Fruit fly (Drosophila melanogaster) whole organism, embryonic: ENCODE measurements around the gene CG15170.

Source experiments
- B-H2 ChIP-seq: fragments of 200-800 bp; sonication (Bioruptor generic); optimal IDR thresholded peaks from 2 replicates; lab custom pipeline; 2018; ENCODE audit warnings: missing biosample characterization, mild to moderate bottlenecking, missing genetic modification characterization
- Bteb2 ChIP-seq: fragments of 200-800 bp; sonication (Bioruptor generic); optimal IDR thresholded peaks from 2 replicates; lab custom pipeline; 2016; ENCODE audit warnings: missing biosample characterization, missing genetic modification characterization
- CG11398 ChIP-seq: fragments of 200-800 bp; sonication (Bioruptor generic); optimal IDR thresholded peaks from 2 replicates; lab custom pipeline; 2016; ENCODE audit warnings: missing biosample characterization, missing genetic modification characterization
- CG12236 ChIP-seq: fragments of 200-800 bp; sonication (Bioruptor generic); optimal IDR thresholded peaks from 2 replicates; lab custom pipeline; 2016; ENCODE audit warnings: missing biosample characterization, missing genetic modification characterization
- CG13123 ChIP-seq: fragments of 200-800 bp; sonication (Bioruptor generic); optimal IDR thresholded peaks from 2 replicates; lab custom pipeline; 2016; ENCODE audit warnings: missing biosample characterization, missing genetic modification characterization
- CG16863 ChIP-seq: fragments of 200-800 bp; sonication (Bioruptor generic); optimal IDR thresholded peaks from 3 replicates; lab custom pipeline; 2016; ENCODE audit warnings: missing biosample characterization, missing genetic modification characterization
- CG17385 ChIP-seq: fragments of 200-800 bp; sonication (Bioruptor generic); optimal IDR thresholded peaks from 3 replicates; lab custom pipeline; 2018; ENCODE audit warnings: missing biosample characterization, mild to moderate bottlenecking, missing genetic modification characterization
- CG3163 ChIP-seq: fragments of 200-800 bp; sonication (Bioruptor generic); optimal IDR thresholded peaks from 3 replicates; lab custom pipeline; 2016; ENCODE audit warnings: missing biosample characterization, missing genetic modification characterization
- CG32772 ChIP-seq: fragments of 200-800 bp; sonication (Bioruptor generic); IDR thresholded peaks from 2 replicates; pipeline ENCODE4 v1.3.6; 2022; ENCODE audit warnings: missing biosample characterization, missing genetic modification characterization
- CG6791 ChIP-seq: fragments of 200-800 bp; sonication (Bioruptor generic); IDR thresholded peaks from 3 replicates; pipeline ENCODE4 v1.3.6; 2022; ENCODE audit warnings: missing biosample characterization, missing genetic modification characterization; ENCODE audit not compliant: partially characterized antibody
- CG7556 ChIP-seq: fragments of 200-800 bp; sonication (Bioruptor generic); optimal IDR thresholded peaks from 2 replicates; lab custom pipeline; 2017; ENCODE audit warnings: missing biosample characterization, mild to moderate bottlenecking, missing genetic modification characterization
- CG8944 ChIP-seq: fragments of 200-800 bp; sonication (Bioruptor generic); optimal IDR thresholded peaks from 3 replicates; lab custom pipeline; 2016; ENCODE audit warnings: missing biosample characterization, missing genetic modification characterization
- CG9932 ChIP-seq: fragments of 200-800 bp; sonication (Bioruptor generic); IDR thresholded peaks from 2 replicates; pipeline ENCODE4 v1.3.6; 2022; ENCODE audit warnings: missing biosample characterization, missing genetic modification characterization
- D ChIP-seq, 2 experiments: fragments of 200-800 bp in 1 of 2; fragments of >200 bp in 1 of 2; sonication (Bioruptor generic) in 1 of 2; optimal IDR thresholded peaks; 2 replicates in 1 of 2; 3 replicates in 1 of 2; lab custom pipeline; 2017; ENCODE audit warnings: mild to moderate bottlenecking in 1 of 2, missing biosample characterization in 1 of 2, missing genetic modification characterization in 1 of 2, missing genetic modification reagents in 1 of 2
- Deaf1 ChIP-seq: fragments of 200-800 bp; optimal IDR thresholded peaks from 3 replicates; lab custom pipeline; 2019; ENCODE audit warnings: missing biosample characterization, mild to moderate bottlenecking, missing genetic modification characterization, moderate library complexity
- Drgx ChIP-seq: fragments of 200-800 bp; sonication (Bioruptor generic); IDR thresholded peaks from 2 replicates; pipeline ENCODE4 v1.3.6; 2022; ENCODE audit warnings: missing biosample characterization, missing genetic modification characterization
- Hey ChIP-seq: fragments of 200-800 bp; sonication (Bioruptor generic); optimal IDR thresholded peaks from 3 replicates; lab custom pipeline; 2018; ENCODE audit warnings: missing biosample characterization, mild to moderate bottlenecking, missing genetic modification characterization
- HmgD ChIP-seq: fragments of 200-800 bp; sonication (Bioruptor generic); optimal IDR thresholded peaks from 3 replicates; lab custom pipeline; 2016; ENCODE audit warnings: missing biosample characterization, missing genetic modification characterization
- Hmr ChIP-seq: fragments of 200-800 bp; sonication (Bioruptor generic); optimal IDR thresholded peaks from 3 replicates; lab custom pipeline; 2017; ENCODE audit warnings: mild to moderate bottlenecking, missing biosample characterization, missing genetic modification reagents, missing genetic modification characterization
- Max ChIP-seq: fragments of 200-800 bp; sonication (Bioruptor generic); optimal IDR thresholded peaks from 2 replicates; lab custom pipeline; 2016; ENCODE audit warnings: missing biosample characterization, mild to moderate bottlenecking, missing genetic modification characterization
- Six4 ChIP-seq: fragments of 200-800 bp; sonication (Bioruptor generic); optimal IDR thresholded peaks from 2 replicates; lab custom pipeline; 2016; ENCODE audit warnings: missing biosample characterization, missing genetic modification characterization
- TFAM ChIP-seq: fragments of 200-800 bp; sonication (Bioruptor generic); optimal IDR thresholded peaks from 2 replicates; lab custom pipeline; 2017; ENCODE audit warnings: missing biosample characterization, missing genetic modification characterization, inconsistent platforms
- Xrp1 ChIP-seq: fragments of 200-800 bp; sonication (Bioruptor generic); IDR thresholded peaks from 2 replicates; pipeline ENCODE4 v1.3.6; 2022; ENCODE audit warnings: missing biosample characterization, missing genetic modification characterization
- ap ChIP-seq: fragments of 200-800 bp; sonication (Bioruptor generic); IDR thresholded peaks from 2 replicates; pipeline ENCODE4 v1.3.6; 2022; ENCODE audit warnings: missing biosample characterization, missing genetic modification characterization
- az2 ChIP-seq: fragments of 200-800 bp; sonication (Bioruptor generic); optimal IDR thresholded peaks from 3 replicates; lab custom pipeline; 2016; ENCODE audit warnings: missing biosample characterization, missing genetic modification characterization
- bbx ChIP-seq: fragments of 200-800 bp; sonication (Bioruptor generic); IDR thresholded peaks from 2 replicates; pipeline ENCODE4 v1.3.6; 2022; ENCODE audit warnings: missing biosample characterization, missing genetic modification characterization; ENCODE audit not compliant: partially characterized antibody
- bigmax ChIP-seq: fragments of 200-800 bp; sonication (Bioruptor generic); optimal IDR thresholded peaks from 2 replicates; lab custom pipeline; 2018; ENCODE audit warnings: missing biosample characterization, mild to moderate bottlenecking, missing genetic modification characterization
- cwo ChIP-seq: fragments of 200-800 bp; sonication (Bioruptor generic); optimal IDR thresholded peaks from 3 replicates; lab custom pipeline; 2017; ENCODE audit warnings: missing biosample characterization, missing genetic modification characterization, mild to moderate bottlenecking, moderate library complexity, missing genetic modification reagents
- danr ChIP-seq: fragments of 200-800 bp; sonication (Bioruptor generic); IDR thresholded peaks from 2 replicates; pipeline ENCODE4 v1.3.6; 2022; ENCODE audit warnings: missing biosample characterization, missing genetic modification characterization
- disco-r ChIP-seq: fragments of 200-800 bp; sonication (Bioruptor generic); optimal IDR thresholded peaks from 2 replicates; lab custom pipeline; 2016; ENCODE audit warnings: missing biosample characterization, missing genetic modification characterization
- en ChIP-seq: fragments of 200-800 bp; sonication (Bioruptor generic); optimal IDR thresholded peaks from 2 replicates; lab custom pipeline; 2016; ENCODE audit warnings: missing biosample characterization, missing genetic modification characterization
- eve ChIP-seq, 2 experiments: fragments of >200 bp; optimal IDR thresholded peaks; 2 replicates each; lab custom pipeline; 2017; ENCODE audit warnings: missing biosample characterization in 2 of 2, missing genetic modification characterization in 2 of 2
- fd3F ChIP-seq: fragments of 200-800 bp; sonication (Bioruptor generic); optimal IDR thresholded peaks from 2 replicates; lab custom pipeline; 2018; ENCODE audit warnings: missing biosample characterization, mild to moderate bottlenecking, missing genetic modification characterization, moderate library complexity
- hb ChIP-seq: fragments of 200-800 bp; sonication (Bioruptor generic); IDR thresholded peaks from 3 replicates; pipeline ENCODE4 v1.3.6; 2022; ENCODE audit warnings: missing biosample characterization, missing genetic modification characterization; ENCODE audit not compliant: partially characterized antibody
- jigr1 ChIP-seq: fragments of 200-800 bp; sonication (Bioruptor generic); IDR thresholded peaks from 3 replicates; pipeline ENCODE4 v1.3.6; 2022; ENCODE audit warnings: missing biosample characterization, missing genetic modification characterization
- kni ChIP-seq: fragments of 200-800 bp; sonication (Bioruptor generic); optimal IDR thresholded peaks from 3 replicates; lab custom pipeline; 2017; ENCODE audit warnings: mild to moderate bottlenecking, missing biosample characterization, missing genetic modification reagents, missing genetic modification characterization
- lab ChIP-seq: fragments of 200-800 bp; sonication (Bioruptor generic); optimal IDR thresholded peaks from 3 replicates; lab custom pipeline; 2017; ENCODE audit warnings: missing biosample characterization, missing genetic modification characterization, mild to moderate bottlenecking, moderate library complexity, missing genetic modification reagents
- mld ChIP-seq: fragments of 200-800 bp; sonication (Bioruptor generic); IDR thresholded peaks from 3 replicates; pipeline ENCODE4 v1.3.6; 2022; ENCODE audit warnings: missing biosample characterization, missing genetic modification characterization; ENCODE audit not compliant: partially characterized antibody
- odd ChIP-seq: fragments of 200-800 bp; sonication (Bioruptor generic); optimal IDR thresholded peaks from 2 replicates; lab custom pipeline; 2017; ENCODE audit warnings: missing biosample characterization, mild to moderate bottlenecking, missing genetic modification characterization
- slou ChIP-seq: fragments of 200-800 bp; sonication (Bioruptor generic); optimal IDR thresholded peaks from 3 replicates; lab custom pipeline; 2016; ENCODE audit warnings: missing biosample characterization, missing genetic modification characterization
- so ChIP-seq: fragments of 200-800 bp; sonication (Bioruptor generic); IDR thresholded peaks from 3 replicates; pipeline ENCODE4 v1.3.6; 2022; ENCODE audit warnings: missing biosample characterization, missing genetic modification characterization
- sob ChIP-seq: fragments of 200-800 bp; sonication (Bioruptor generic); IDR thresholded peaks from 2 replicates; pipeline ENCODE4 v1.3.6; 2022; ENCODE audit warnings: missing biosample characterization, missing genetic modification characterization
- trem ChIP-seq: fragments of 200-800 bp; optimal IDR thresholded peaks from 3 replicates; lab custom pipeline; 2019; ENCODE audit warnings: missing biosample characterization, mild to moderate bottlenecking, missing genetic modification characterization, moderate library complexity
- tup ChIP-seq: fragments of 200-800 bp; sonication (Bioruptor generic); optimal IDR thresholded peaks from 2 replicates; lab custom pipeline; 2016; ENCODE audit warnings: missing biosample characterization, mild to moderate bottlenecking, missing genetic modification characterization, moderate library complexity
- unpg ChIP-seq: fragments of 200-800 bp; sonication (Bioruptor generic); optimal IDR thresholded peaks from 3 replicates; lab custom pipeline; 2018; ENCODE audit warnings: missing biosample characterization, mild to moderate bottlenecking, missing genetic modification characterization, moderate library complexity
- usp ChIP-seq: fragments of >200 bp; optimal IDR thresholded peaks from 2 replicates; lab custom pipeline; 2017; ENCODE audit warnings: missing biosample characterization, missing genetic modification characterization
- vfl ChIP-seq: fragments of 200-800 bp; sonication (Bioruptor generic); optimal IDR thresholded peaks from 2 replicates; lab custom pipeline; 2016; ENCODE audit warnings: missing biosample characterization, missing genetic modification characterization
- zen2 ChIP-seq: fragments of 200-800 bp; sonication (Bioruptor generic); IDR thresholded peaks from 3 replicates; pipeline ENCODE4 v1.3.6; 2022; ENCODE audit warnings: missing biosample characterization, missing genetic modification characterization; ENCODE audit not compliant: partially characterized antibody
- zfh2 ChIP-seq: fragments of 200-800 bp; sonication (Bioruptor generic); optimal IDR thresholded peaks from 2 replicates; lab custom pipeline; 2016; ENCODE audit warnings: missing biosample characterization, missing genetic modification characterization

Gene CG15170

dm6 chr2L:18968370-18969105 is 21.5 kb downstream of the CG15170 start, which contains the start of the genes Nak and Tango6 (continued):
- TF ChIP-seq zen2 (GFP tag; lab: Robert Waterston, UW) = peak; percentile 88; the same call in 2 of the 3 replicates
- TF ChIP-seq CG17385 (GFP tag; lab: Kevin White, UChicago) = no peak
- no peak for TF ChIP-seq jigr1 (GFP tag; lab: Robert Waterston, UW)
- no peak for TF ChIP-seq sob
- TF ChIP-seq ap (GFP tag; lab: Robert Waterston, UW) = no peak
- no peak for TF ChIP-seq tup (GFP tag; lab: Kevin White, UChicago)
- TF ChIP-seq lab = no peak
- peak; percentile 83 for TF ChIP-seq bbx (GFP tag; lab: Robert Waterston, UW)
- TF ChIP-seq Max (GFP tag; lab: Kevin White, UChicago) = peak; percentile 63
- TF ChIP-seq TFAM = no peak
- no peak for TF ChIP-seq CG32772
- peak; percentile 0 for TF ChIP-seq CG16863
- peak; percentile 11 for TF ChIP-seq unpg (GFP tag; lab: Kevin White, UChicago)
- TF ChIP-seq fd3F (GFP tag; lab: Kevin White, UChicago) = no peak
- TF ChIP-seq Deaf1 (tag; lab: Kevin White, UChicago) = no peak
- TF ChIP-seq disco-r = peak; percentile 23
- TF ChIP-seq B-H2 (GFP tag; lab: Kevin White, UChicago) = no peak
- TF ChIP-seq kni (GFP tag; lab: Kevin White, UChicago) = no peak
- peak; percentile 1 for TF ChIP-seq CG7556 (GFP tag; lab: Kevin White, UChicago)
- peak; percentile 67 for TF ChIP-seq HmgD (GFP tag; lab: Kevin White, UChicago)
- TF ChIP-seq danr (GFP tag; lab: Robert Waterston, UW) = no peak
- TF ChIP-seq so (GFP tag; lab: Robert Waterston, UW) = no peak
- TF ChIP-seq vfl (GFP tag; lab: Kevin White, UChicago) = no peak
- no peak for TF ChIP-seq az2 (GFP tag; lab: Kevin White, UChicago)
- peak; percentile 4 for TF ChIP-seq CG3163 (GFP tag; lab: Kevin White, UChicago)
- TF ChIP-seq hb (GFP tag; lab: Robert Waterston, UW) = peak; percentile 92
- TF ChIP-seq Bteb2 (GFP tag; lab: Kevin White, UChicago) = peak; percentile 31
- no peak for TF ChIP-seq cwo
- peak; percentile 50 for TF ChIP-seq CG9932 (GFP tag; lab: Robert Waterston, UW)
- TF ChIP-seq bigmax (GFP tag; lab: Kevin White, UChicago) = no peak
- peak; percentile 33 for TF ChIP-seq Hmr (GFP tag; lab: Kevin White, UChicago)
- no peak for TF ChIP-seq CG11398 (GFP tag; lab: Kevin White, UChicago)
- peak; percentile 88; the same call in 2 of the 3 replicates for TF ChIP-seq mld (GFP tag; lab: Robert Waterston, UW)
- no peak for TF ChIP-seq en
- TF ChIP-seq CG8944 (GFP tag; lab: Kevin White, UChicago) = no peak
- TF ChIP-seq Xrp1 (GFP tag; lab: Robert Waterston, UW) = no peak
- no peak for TF ChIP-seq eve (GFP tag; optimal IDR thresholded peaks at IDR 0.05; lab: Kevin White, UChicago)
- peak; percentile 83 for TF ChIP-seq CG6791
- no peak for TF ChIP-seq odd (GFP tag; lab: Kevin White, UChicago)
- peak; percentile 85 for TF ChIP-seq trem
- TF ChIP-seq Six4 = no peak
- no peak for TF ChIP-seq Drgx (GFP tag; lab: Robert Waterston, UW)
- TF ChIP-seq usp = no peak
- TF ChIP-seq zfh2 (GFP tag; lab: Kevin White, UChicago) = peak; percentile 47
- no peak for TF ChIP-seq slou (GFP tag; lab: Kevin White, UChicago)
- no peak for TF ChIP-seq Hey (tag; lab: Kevin White, UChicago)
- TF ChIP-seq CG12236 (GFP tag; lab: Kevin White, UChicago) = no peak
- TF ChIP-seq D (optimal IDR thresholded peaks at IDR 0.05; lab: Kevin White, UChicago) = no peak
- no peak for TF ChIP-seq D (GFP tag; optimal IDR thresholded peaks at IDR 0.05; lab: Kevin White, UChicago)
- TF ChIP-seq CG13123 = no peak
